Worm (Caenorhabditis elegans) whole organism, L4/young adult: ENCODE data around the gene C05C12.5.

ENCODE experiments used
- W03F9.2 ChIP-seq: fragments of 150-350 bp; optimal IDR thresholded peaks from 2 replicates; lab custom pipeline; 2014; ENCODE audit warnings: missing biosample characterization, missing genetic modification characterization
- dao-5 ChIP-seq: sonication (generic microtip); optimal IDR thresholded peaks from 2 replicates; lab custom pipeline; 2016; ENCODE audit warnings: missing genotype, missing genetic modification characterization, moderate library complexity, missing compliant biosample characterization
- him-1 ChIP-seq: sonication (generic microtip); optimal IDR thresholded peaks from 2 replicates; lab custom pipeline; 2016; ENCODE audit warnings: missing genotype, missing genetic modification reagents, missing genetic modification characterization, missing compliant biosample characterization

Gene C05C12.5

ce11 chrIV:11230069-11230468 is 30.9 kb downstream of the C05C12.5 start, which contains the start of gene best-7:
Gene best-7, minus strand, starts transcription at chrIV:11230307.
- TF ChIP-seq dao-5 (no peak), W03F9.2 (tag; lab: Kevin White, UChicago) (no peak), him-1 (tag; lab: Kevin White, UChicago) (no peak)

ce11 chrIV:11229013-11229412 is 32.0 kb downstream of the C05C12.5 start:
- TF ChIP-seq him-1 (tag; lab: Kevin White, UChicago) (no peak), dao-5 (no peak), W03F9.2 (tag; lab: Kevin White, UChicago) (no peak)

- TF ChIP-seq him-1 (tag; lab: Kevin White, UChicago) (no peak), dao-5 (no peak)
Measured at ce11 chrIV:11226545-11226944, 34.4 kb downstream of the C05C12.5 start.

- no peak for TF ChIP-seq W03F9.2 (tag; lab: Kevin White, UChicago)
- no peak for TF ChIP-seq him-1 (tag; lab: Kevin White, UChicago)
- no peak for TF ChIP-seq dao-5
Measured at ce11 chrIV:11225206-11225605, 35.8 kb downstream of the C05C12.5 start, which contains the start of gene col-125. Gene col-125, plus strand, starts transcription at chrIV:11225506.

- TF ChIP-seq him-1 (tag; lab: Kevin White, UChicago) (no peak), W03F9.2 (tag; lab: Kevin White, UChicago) (no peak), dao-5 (no peak)
Measured at ce11 chrIV:11223878-11224277, 37.1 kb downstream of the C05C12.5 start, which contains the start of gene C29F4.3. Gene C29F4.3, minus strand, starts transcription at chrIV:11223978.

ce11 chrIV:11218037-11218436 is 42.9 kb downstream of the C05C12.5 start, which contains the start of gene zip-6:
Gene zip-6, minus strand, starts transcription at chrIV:11218137.
- TF ChIP-seq W03F9.2 (tag; lab: Kevin White, UChicago) (no peak), dao-5 (no peak), him-1 (tag; lab: Kevin White, UChicago) (no peak)

- TF ChIP-seq him-1 (tag; lab: Kevin White, UChicago) (no peak), W03F9.2 (tag; lab: Kevin White, UChicago) (no peak), dao-5 (no peak)
Measured at ce11 chrIV:11212978-11213377, 48.0 kb downstream of the C05C12.5 start.

- no peak for TF ChIP-seq dao-5
- TF ChIP-seq him-1 (tag; lab: Kevin White, UChicago), result no peak
- no peak for TF ChIP-seq W03F9.2 (tag; lab: Kevin White, UChicago)
Measured at ce11 chrIV:11211547-11211946, 49.4 kb downstream of the C05C12.5 start.

ce11 chrIV:11210781-11211256 is 50.2 kb downstream of the C05C12.5 start, which contains the start of gene adk-1:
Gene adk-1, minus strand, starts transcription at chrIV:11210831.
- no peak for TF ChIP-seq him-1 (tag; lab: Kevin White, UChicago)
- no peak for TF ChIP-seq dao-5
- no peak for TF ChIP-seq W03F9.2 (tag; lab: Kevin White, UChicago)
